Worm (Caenorhabditis elegans): ENCODE measurements around the gene skr-8.

ce11 chrIV:17183032-17183608 is 17.5 kb upstream of the skr-8 start:
- TF ChIP-seq W03F9.2 (tag; optimal IDR thresholded peaks at IDR 0.05) (no peak), dao-5 (tag; optimal IDR thresholded peaks at IDR 0.05) (no peak)
